Fruit fly (Drosophila melanogaster) whole organism, pupa: ENCODE results near the gene CG14210.

Experiments
- CG10348 ChIP-seq: fragments of 200-800 bp; sonication (Bioruptor generic); IDR thresholded peaks from 2 replicates; pipeline ENCODE4 v1.3.6; 2022; ENCODE audit warnings: missing biosample characterization, missing genetic modification characterization
- CG12605 ChIP-seq: fragments of 200-800 bp; sonication (Bioruptor generic); IDR thresholded peaks from 2 replicates; pipeline ENCODE4 v1.3.6; 2022; ENCODE audit warnings: missing biosample characterization, missing genetic modification characterization
- CG13204 ChIP-seq: fragments of 200-800 bp; sonication (Bioruptor generic); optimal IDR thresholded peaks from 2 replicates; lab custom pipeline; 2018; ENCODE audit warnings: missing biosample characterization, mild to moderate bottlenecking, missing genetic modification characterization, moderate library complexity
- CG14655 ChIP-seq: fragments of 200-800 bp; sonication (Bioruptor generic); optimal IDR thresholded peaks from 3 replicates; lab custom pipeline; 2017; ENCODE audit warnings: mild to moderate bottlenecking, missing biosample characterization, missing genetic modification reagents, missing genetic modification characterization
- CG15710 ChIP-seq: fragments of 200-800 bp; sonication (Bioruptor generic); optimal IDR thresholded peaks from 2 replicates; lab custom pipeline; 2018; ENCODE audit warnings: missing biosample characterization, mild to moderate bottlenecking, missing genetic modification characterization, moderate library complexity
- CG17806 ChIP-seq: fragments of 200-800 bp; sonication (Bioruptor generic); optimal IDR thresholded peaks from 2 replicates; lab custom pipeline; 2018; ENCODE audit warnings: missing biosample characterization, mild to moderate bottlenecking, missing genetic modification characterization, moderate library complexity
- CG32121 ChIP-seq: fragments of 200-800 bp; sonication (Bioruptor generic); IDR thresholded peaks from 2 replicates; pipeline ENCODE4 v1.3.6; 2022; ENCODE audit warnings: missing biosample characterization, missing genetic modification characterization
- CG34367 ChIP-seq: fragments of 200-800 bp; sonication (Bioruptor generic); optimal IDR thresholded peaks from 2 replicates; lab custom pipeline; 2018; ENCODE audit warnings: missing biosample characterization, mild to moderate bottlenecking, missing genetic modification characterization
- CG4496 ChIP-seq: fragments of 200-800 bp; sonication (Bioruptor generic); IDR thresholded peaks from 3 replicates; pipeline ENCODE4 v1.3.6; 2022; ENCODE audit warnings: missing biosample characterization, missing genetic modification characterization
- CG8159 ChIP-seq: fragments of 200-800 bp; sonication (Bioruptor generic); optimal IDR thresholded peaks from 3 replicates; lab custom pipeline; 2018; ENCODE audit warnings: missing biosample characterization, mild to moderate bottlenecking, missing genetic modification characterization, moderate library complexity
- CG8301 ChIP-seq: fragments of 200-800 bp; sonication (Bioruptor generic); optimal IDR thresholded peaks from 2 replicates; lab custom pipeline; 2018; ENCODE audit warnings: missing biosample characterization, mild to moderate bottlenecking, missing genetic modification characterization
- CG9948 ChIP-seq: fragments of 200-800 bp; sonication (Bioruptor generic); optimal IDR thresholded peaks from 2 replicates; lab custom pipeline; 2018; ENCODE audit warnings: missing biosample characterization, mild to moderate bottlenecking, missing genetic modification characterization, moderate library complexity
- D1 ChIP-seq: fragments of 200-800 bp; sonication (Bioruptor generic); optimal IDR thresholded peaks from 2 replicates; lab custom pipeline; 2018; ENCODE audit warnings: missing biosample characterization, mild to moderate bottlenecking, missing genetic modification characterization, moderate library complexity
- EcR ChIP-seq: fragments of 200-800 bp; sonication (Bioruptor generic); optimal IDR thresholded peaks from 3 replicates; lab custom pipeline; 2019; ENCODE audit warnings: missing biosample characterization, missing genetic modification characterization, mild to moderate bottlenecking, moderate library complexity, missing genetic modification reagents
- Ets98B ChIP-seq: fragments of 200-800 bp; sonication (Bioruptor generic); IDR thresholded peaks from 2 replicates; pipeline ENCODE4 v1.3.6; 2022; ENCODE audit warnings: missing biosample characterization, missing genetic modification characterization
- Pif1A ChIP-seq: fragments of 200-800 bp; sonication (Bioruptor generic); optimal IDR thresholded peaks from 3 replicates; lab custom pipeline; 2016; ENCODE audit warnings: missing biosample characterization, missing genetic modification characterization
- Pif1B ChIP-seq: fragments of 200-800 bp; sonication (Bioruptor generic); optimal IDR thresholded peaks from 3 replicates; lab custom pipeline; 2016; ENCODE audit warnings: missing biosample characterization, missing genetic modification characterization
- Snoo ChIP-seq: fragments of 200-800 bp; sonication (Bioruptor generic); optimal IDR thresholded peaks from 3 replicates; lab custom pipeline; 2017; ENCODE audit warnings: missing biosample characterization, mild to moderate bottlenecking, missing genetic modification characterization, inconsistent platforms
- fd96Ca ChIP-seq: fragments of 200-800 bp; sonication (Bioruptor generic); IDR thresholded peaks from 3 replicates; pipeline ENCODE4 v1.3.6; 2022; ENCODE audit warnings: missing biosample characterization, missing genetic modification characterization
- gl ChIP-seq: fragments of 200-800 bp; sonication (Bioruptor generic); optimal IDR thresholded peaks from 2 replicates; lab custom pipeline; 2018; ENCODE audit warnings: missing biosample characterization, mild to moderate bottlenecking, missing genetic modification characterization
- rn ChIP-seq: fragments of 200-800 bp; sonication (Bioruptor generic); IDR thresholded peaks from 2 replicates; pipeline ENCODE4 v1.3.6; 2022; ENCODE audit warnings: missing biosample characterization, missing genetic modification characterization

CG14210 gene

dm6 chrX:19592309-19592708 lies 23.7 kb upstream of the CG14210 start, which contains the start of gene CG14205:
Gene CG14205, plus strand, starts transcription at chrX:19592609.
- TF ChIP-seq CG10348 (GFP tag; lab: Robert Waterston, UW), result no peak
- TF ChIP-seq Pif1A (GFP tag; lab: Kevin White, UChicago), result no peak
- TF ChIP-seq CG15710 (tag; lab: Kevin White, UChicago), result no peak
- no peak for TF ChIP-seq CG8159 (tag; lab: Kevin White, UChicago)
- TF ChIP-seq CG9948 (tag; lab: Kevin White, UChicago), result no peak
- TF ChIP-seq CG4496, result no peak
- TF ChIP-seq gl (tag; lab: Kevin White, UChicago), result no peak
- TF ChIP-seq CG13204, result no peak

- no peak for TF ChIP-seq CG8159 (tag; lab: Kevin White, UChicago)
- TF ChIP-seq rn (GFP tag; lab: Robert Waterston, UW), result no peak
- TF ChIP-seq CG10348 (GFP tag; lab: Robert Waterston, UW), result no peak
- no peak for TF ChIP-seq Ets98B (GFP tag; lab: Robert Waterston, UW)
- no peak for TF ChIP-seq CG17806 (tag; lab: Kevin White, UChicago)
- TF ChIP-seq CG9948 (tag; lab: Kevin White, UChicago), result no peak
- no peak for TF ChIP-seq CG14655 (GFP tag; lab: Kevin White, UChicago)
- no peak for TF ChIP-seq CG15710 (tag; lab: Kevin White, UChicago)
- no peak for TF ChIP-seq CG4496
- no peak for TF ChIP-seq CG34367 (tag; lab: Kevin White, UChicago)
- no peak for TF ChIP-seq Pif1B (GFP tag; lab: Kevin White, UChicago)
- TF ChIP-seq Snoo (tag; lab: Kevin White, UChicago), result no peak
- no peak for TF ChIP-seq fd96Ca (GFP tag; lab: Robert Waterston, UW)
- no peak for TF ChIP-seq Pif1A (GFP tag; lab: Kevin White, UChicago)
- no peak for TF ChIP-seq gl (tag; lab: Kevin White, UChicago)
Observed at dm6 chrX:19595862-19596261, 20.1 kb upstream of the CG14210 start.

- TF ChIP-seq D1 (tag; lab: Kevin White, UChicago) (no peak), CG14655 (GFP tag; lab: Kevin White, UChicago) (peak; percentile 60), Pif1A (GFP tag; lab: Kevin White, UChicago) (peak; percentile 85), CG8159 (tag; lab: Kevin White, UChicago) (peak; percentile 63), CG17806 (tag; lab: Kevin White, UChicago) (peak; percentile 28), CG8301 (tag; lab: Kevin White, UChicago) (peak; percentile 47), Pif1B (GFP tag; lab: Kevin White, UChicago) (peak; percentile 78), CG12605 (peak; percentile 79), gl (tag; lab: Kevin White, UChicago) (peak; percentile 73), CG34367 (tag; lab: Kevin White, UChicago) (peak; percentile 78), rn (GFP tag; lab: Robert Waterston, UW) (no peak), CG13204 (peak; percentile 73), fd96Ca (GFP tag; lab: Robert Waterston, UW) (no peak), CG9948 (tag; lab: Kevin White, UChicago) (peak; percentile 3), EcR (no peak), Ets98B (GFP tag; lab: Robert Waterston, UW) (peak; percentile 41), CG32121 (no peak), CG10348 (GFP tag; lab: Robert Waterston, UW) (no peak), CG4496 (peak; percentile 92), CG15710 (tag; lab: Kevin White, UChicago) (peak; percentile 67), Snoo (tag; lab: Kevin White, UChicago) (peak; percentile 93)
- TF ChIP-seq, all 21 proteins: peak for 15
Observed at dm6 chrX:19597684-19598363, 18.2 kb upstream of the CG14210 start, which contains the start of gene RpS10b. Gene RpS10b, plus strand, starts transcription at chrX:19598031.

dm6 chrX:19598503-19598902 lies 17.5 kb upstream of the CG14210 start:
- TF ChIP-seq Pif1B (GFP tag; lab: Kevin White, UChicago) (no peak), gl (tag; lab: Kevin White, UChicago) (no peak), CG8159 (tag; lab: Kevin White, UChicago) (no peak), Pif1A (GFP tag; lab: Kevin White, UChicago) (no peak), rn (GFP tag; lab: Robert Waterston, UW) (no peak), CG17806 (tag; lab: Kevin White, UChicago) (no peak), CG14655 (GFP tag; lab: Kevin White, UChicago) (no peak), CG4496 (no peak), fd96Ca (GFP tag; lab: Robert Waterston, UW) (no peak), Ets98B (GFP tag; lab: Robert Waterston, UW) (no peak), CG12605 (no peak), EcR (no peak), CG8301 (tag; lab: Kevin White, UChicago) (no peak), CG10348 (GFP tag; lab: Robert Waterston, UW) (no peak), CG15710 (tag; lab: Kevin White, UChicago) (no peak), CG34367 (tag; lab: Kevin White, UChicago) (no peak), CG13204 (no peak), CG32121 (no peak)
- TF ChIP-seq, all 21 proteins: peak for 0

dm6 chrX:19601644-19602043 lies 14.4 kb upstream of the CG14210 start, which contains the start of gene CG14220:
Gene CG14220, minus strand, starts transcription at chrX:19601851.
- TF ChIP-seq EcR (no peak), D1 (tag; lab: Kevin White, UChicago) (no peak), CG13204 (no peak), CG34367 (tag; lab: Kevin White, UChicago) (no peak), gl (tag; lab: Kevin White, UChicago) (no peak), Ets98B (GFP tag; lab: Robert Waterston, UW) (no peak), CG15710 (tag; lab: Kevin White, UChicago) (no peak), CG14655 (GFP tag; lab: Kevin White, UChicago) (no peak), CG12605 (no peak), Pif1B (GFP tag; lab: Kevin White, UChicago) (no peak)
